Fruit fly (Drosophila melanogaster): Measurements from ENCODE around the gene Mur29B.
A peak's percentile ranks its signal among the peaks of the same experiment; 100 is the strongest.

Mur29B gene

DNA sequence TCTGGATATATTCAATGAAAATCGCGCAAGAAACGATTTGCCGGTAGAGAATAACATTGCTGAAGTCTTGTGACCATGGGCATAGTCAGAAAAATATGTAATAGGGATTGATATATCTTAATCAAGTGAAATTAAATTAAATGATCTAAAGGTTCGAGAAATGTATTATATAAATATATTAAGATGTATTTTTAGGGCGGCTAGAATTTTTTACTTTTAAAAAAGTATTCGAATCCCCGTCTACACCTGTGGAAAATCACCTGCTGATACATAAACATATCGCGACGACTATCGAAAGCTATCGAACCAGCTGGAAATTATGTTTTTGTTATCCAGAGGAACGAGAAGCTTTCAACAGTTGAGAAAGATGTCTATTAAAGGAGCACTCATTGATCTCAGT lies 24.7 kb downstream of the Mur29B start, which contains the start of the genes CG13390 and CG17294 (continued):
- TF ChIP-seq Dbx (GFP tag; IDR thresholded peaks at IDR 0.05), result peak; percentile 100
- peak; percentile 99 for TF ChIP-seq Blimp-1 (GFP tag; optimal IDR thresholded peaks at IDR 0.05)
- TF ChIP-seq repo (GFP tag; optimal IDR thresholded peaks at IDR 0.05), result peak; percentile 86
- TF ChIP-seq CG1602 (GFP tag; optimal IDR thresholded peaks at IDR 0.05), result peak; percentile 99
- peak in 1 of 2 experiments; percentile 87 for TF ChIP-seq insv (GFP tag; optimal IDR thresholded peaks at IDR 0.05)
- peak; percentile 77 for TF ChIP-seq shn (GFP tag; optimal IDR thresholded peaks at IDR 0.05)
- peak; percentile 99 for TF ChIP-seq kay (GFP tag; optimal IDR thresholded peaks at IDR 0.05)
- peak; percentile 98 for TF ChIP-seq tup (GFP tag; optimal IDR thresholded peaks at IDR 0.05)
- TF ChIP-seq CG6854 (GFP tag; optimal IDR thresholded peaks at IDR 0.05), result peak; percentile 100
- peak; percentile 100 for TF ChIP-seq Ssrp (tag; optimal IDR thresholded peaks at IDR 0.05)
- peak; percentile 99 for TF ChIP-seq ttk (GFP tag; IDR thresholded peaks at IDR 0.05)
- peak; percentile 99 for TF ChIP-seq CG1233 (GFP tag; optimal IDR thresholded peaks at IDR 0.05)
- peak; percentile 99 for TF ChIP-seq CG16779 (GFP tag; IDR thresholded peaks at IDR 0.05)
- peak; percentile 99 for TF ChIP-seq ro (GFP tag; IDR thresholded peaks at IDR 0.05)
- TF ChIP-seq grau (tag; optimal IDR thresholded peaks at IDR 0.05), result peak; percentile 99
- TF ChIP-seq bowl (GFP tag; IDR thresholded peaks at IDR 0.05), result peak; percentile 99
- peak; percentile 99 for TF ChIP-seq sqz (GFP tag; optimal IDR thresholded peaks at IDR 0.05)
- TF ChIP-seq dpn (GFP tag; optimal IDR thresholded peaks at IDR 0.05), result peak; percentile 96 to 100
- peak; percentile 93 for TF ChIP-seq CG33213 (GFP tag; optimal IDR thresholded peaks at IDR 0.05)
- TF ChIP-seq CG6254 (GFP tag; optimal IDR thresholded peaks at IDR 0.05), result peak; percentile 97
- peak; percentile 54 for TF ChIP-seq Dp (GFP tag; optimal IDR thresholded peaks at IDR 0.05)
- TF ChIP-seq Hmx (GFP tag; optimal IDR thresholded peaks at IDR 0.05), result peak; percentile 85
- TF ChIP-seq zfh1 (GFP tag; IDR thresholded peaks at IDR 0.05), result peak; percentile 100
- TF ChIP-seq psq (GFP tag; optimal IDR thresholded peaks at IDR 0.05), result peak; percentile 97
- TF ChIP-seq Doc3 (GFP tag; IDR thresholded peaks at IDR 0.05; ENCODE audit: partially characterized antibody), result peak; percentile 75
- TF ChIP-seq CG16813 (GFP tag; IDR thresholded peaks at IDR 0.05; ENCODE audit: partially characterized antibody), result peak; percentile 68
- peak; percentile 99 for TF ChIP-seq CG13775 (GFP tag; optimal IDR thresholded peaks at IDR 0.05)
- TF ChIP-seq CG10959 (GFP tag; IDR thresholded peaks at IDR 0.05), result peak; percentile 99
- TF ChIP-seq CG17385 (GFP tag; optimal IDR thresholded peaks at IDR 0.05), result peak; percentile 99
- TF ChIP-seq Deaf1 (tag; optimal IDR thresholded peaks at IDR 0.05), result peak; percentile 92
- peak; percentile 99 for TF ChIP-seq Oaz (GFP tag; IDR thresholded peaks at IDR 0.05)
- TF ChIP-seq gcm (GFP tag; optimal IDR thresholded peaks at IDR 0.05), result peak; percentile 99
- peak; percentile 98 for TF ChIP-seq fd64A (GFP tag; optimal IDR thresholded peaks at IDR 0.05)
- peak; percentile 31; the same call in 1 of the 3 replicates for TF ChIP-seq Opbp (GFP tag; IDR thresholded peaks at IDR 0.05; ENCODE audit: partially characterized antibody)
- peak; percentile 99 for TF ChIP-seq salm (tag; optimal IDR thresholded peaks at IDR 0.05)
- TF ChIP-seq Oli (tag; optimal IDR thresholded peaks at IDR 0.05), result peak; percentile 100
- peak; percentile 95 for TF ChIP-seq HLH54F (GFP tag; optimal IDR thresholded peaks at IDR 0.05)
- TF ChIP-seq sens (GFP tag), result peak; percentile 99
- peak; percentile 10 for TF ChIP-seq HmgD (GFP tag; optimal IDR thresholded peaks at IDR 0.05)
- peak in 1 of 2 experiments; percentile 100 for TF ChIP-seq Eip74EF (GFP tag; optimal IDR thresholded peaks at IDR 0.05)
- peak; percentile 99 for TF ChIP-seq wor (GFP tag; IDR thresholded peaks at IDR 0.05)
- peak; percentile 99 for TF ChIP-seq ken (GFP tag; IDR thresholded peaks at IDR 0.05)
- peak; percentile 100 for TF ChIP-seq row (GFP tag; IDR thresholded peaks at IDR 0.05)
- TF ChIP-seq scrt (GFP tag; optimal IDR thresholded peaks at IDR 0.05), result peak; percentile 98
- peak; percentile 92 for TF ChIP-seq da (GFP tag; optimal IDR thresholded peaks at IDR 0.05)
- TF ChIP-seq ssp (GFP tag; IDR thresholded peaks at IDR 0.05), result peak; percentile 96
- TF ChIP-seq Spps (tag; optimal IDR thresholded peaks at IDR 0.05), result peak; percentile 99
- peak in 1 of 2 experiments; percentile 97 for TF ChIP-seq Hr78 (GFP tag; optimal IDR thresholded peaks at IDR 0.05)
- peak; percentile 97 for TF ChIP-seq CG3407 (GFP tag; optimal IDR thresholded peaks at IDR 0.05)
- TF ChIP-seq CG5953 (GFP tag; IDR thresholded peaks at IDR 0.05), result peak; percentile 99
